Fruit fly (Drosophila melanogaster): Measurements from ENCODE around the gene CG43057.

Gene CG43057

DNA sequence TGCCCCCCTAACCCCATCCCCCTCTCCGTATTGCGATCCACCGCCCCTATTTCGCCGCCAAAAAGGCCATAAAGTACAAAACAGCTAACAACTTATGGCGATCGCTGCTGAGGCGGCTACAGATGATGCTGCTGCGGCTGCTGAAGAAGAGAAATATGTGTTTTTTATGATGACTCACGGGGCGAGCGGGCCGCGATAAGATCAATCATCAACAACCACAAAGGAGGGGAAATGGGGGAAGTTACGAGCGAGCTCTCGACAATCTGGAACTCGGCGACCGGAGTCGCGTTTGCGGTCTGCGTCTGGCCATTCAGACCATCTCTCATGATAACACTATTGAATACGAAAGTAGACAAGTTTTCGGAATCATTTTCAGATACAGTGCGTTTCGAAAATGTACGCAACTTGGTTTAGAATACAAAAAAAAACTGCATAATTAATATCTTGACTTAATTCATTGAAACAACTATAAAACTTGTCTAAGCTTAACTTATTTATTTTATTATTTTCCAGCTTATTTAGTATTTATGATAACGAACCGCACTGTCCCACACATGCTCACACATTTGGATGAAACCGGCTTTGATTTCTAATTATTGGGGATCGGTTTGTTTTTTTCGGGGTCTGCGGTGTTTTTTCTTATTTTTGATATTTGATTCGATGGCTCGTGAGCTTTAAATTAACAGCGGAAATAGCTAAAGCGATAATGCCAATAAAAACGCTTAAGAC lies 48.5 kb upstream of the CG43057 start (continued):
- TF ChIP-seq Nf-YA (GFP tag; IDR thresholded peaks at IDR 0.05) (peak; percentile 95), oc (tag; optimal IDR thresholded peaks at IDR 0.05) (peak; percentile 99), CG10321 (GFP tag; IDR thresholded peaks at IDR 0.05) (peak; percentile 73; the same call in 1 of the 2 replicates), seq (GFP tag; IDR thresholded peaks at IDR 0.05) (peak; percentile 97), CG18764 (GFP tag; optimal IDR thresholded peaks at IDR 0.05) (peak; percentile 91), gt (GFP tag; IDR thresholded peaks at IDR 0.05) (peak; percentile 83), pita (GFP tag; optimal IDR thresholded peaks at IDR 0.05) (no peak), zfh1 (GFP tag; IDR thresholded peaks at IDR 0.05) (peak; percentile 97), Atf3 (GFP tag; optimal IDR thresholded peaks at IDR 0.05) (peak; percentile 87), Sox100B (GFP tag; optimal IDR thresholded peaks at IDR 0.05) (peak; percentile 95), CG10274 (GFP tag; optimal IDR thresholded peaks at IDR 0.05) (peak; percentile 80), prd (optimal IDR thresholded peaks at IDR 0.05) (no peak), prd (GFP tag; IDR thresholded peaks at IDR 0.05) (peak; percentile 97), Taf1 (GFP tag; IDR thresholded peaks at IDR 0.05) (peak; percentile 94), CG3847 (GFP tag; IDR thresholded peaks at IDR 0.05) (peak; percentile 96), Dip2 (GFP tag; IDR thresholded peaks at IDR 0.05) (peak; percentile 17; the same call in 1 of the 2 replicates), CG4404 (GFP tag; IDR thresholded peaks at IDR 0.05) (peak; percentile 91), sqz (GFP tag; optimal IDR thresholded peaks at IDR 0.05) (peak; percentile 96), salm (tag; optimal IDR thresholded peaks at IDR 0.05) (peak; percentile 98), esg (GFP tag; conservative IDR thresholded peaks at IDR 0.05) (peak; percentile 96), Hr78 (GFP tag; optimal IDR thresholded peaks at IDR 0.05) (peak in 1 of 2 experiments; percentile 95), Mes4 (GFP tag; optimal IDR thresholded peaks at IDR 0.05) (peak; percentile 92), pros (GFP tag; optimal IDR thresholded peaks at IDR 0.05) (peak; percentile 75), otp (GFP tag; IDR thresholded peaks at IDR 0.05) (peak; percentile 96), CG7745 (tag; optimal IDR thresholded peaks at IDR 0.05) (peak; percentile 90), Blimp-1 (GFP tag; optimal IDR thresholded peaks at IDR 0.05) (peak; percentile 96), usp (GFP tag; optimal IDR thresholded peaks at IDR 0.05) (no peak), sd (tag; optimal IDR thresholded peaks at IDR 0.05) (peak; percentile 88), eyg (GFP tag; optimal IDR thresholded peaks at IDR 0.05) (peak; percentile 85), ATbp (GFP tag; optimal IDR thresholded peaks at IDR 0.05) (peak; percentile 95), row (GFP tag; IDR thresholded peaks at IDR 0.05) (peak; percentile 98), Eip74EF (GFP tag; optimal IDR thresholded peaks at IDR 0.05) (peak in 1 of 2 experiments; percentile 96), CG18476 (GFP tag; optimal IDR thresholded peaks at IDR 0.05) (peak; percentile 94), bab2 (GFP tag; optimal IDR thresholded peaks at IDR 0.05) (peak; percentile 90), amos (GFP tag; IDR thresholded peaks at IDR 0.05; ENCODE audit: partially characterized antibody) (no peak), so (GFP tag; IDR thresholded peaks at IDR 0.05) (peak; percentile 98), CG10267 (tag; optimal IDR thresholded peaks at IDR 0.05) (peak; percentile 92), slou (GFP tag; optimal IDR thresholded peaks at IDR 0.05) (peak; percentile 88), CG12942 (GFP tag; optimal IDR thresholded peaks at IDR 0.05) (peak; percentile 87), CG18262 (tag; optimal IDR thresholded peaks at IDR 0.05) (peak; percentile 97), Neu2 (GFP tag; optimal IDR thresholded peaks at IDR 0.05; ENCODE audit: borderline replicate concordance) (peak; percentile 16), CG17359 (tag; optimal IDR thresholded peaks at IDR 0.05) (peak; percentile 98), bcd (GFP tag; optimal IDR thresholded peaks at IDR 0.05) (peak; percentile 94), unpg (GFP tag; optimal IDR thresholded peaks at IDR 0.05) (peak; percentile 98), Six4 (GFP tag; optimal IDR thresholded peaks at IDR 0.05) (peak; percentile 95), fd102C (GFP tag; optimal IDR thresholded peaks at IDR 0.05) (no peak), wor (GFP tag; IDR thresholded peaks at IDR 0.05) (peak; percentile 94), hbn (GFP tag; IDR thresholded peaks at IDR 0.05; ENCODE audit: partially characterized antibody) (no peak), dimm (GFP tag; IDR thresholded peaks at IDR 0.05) (peak; percentile 94)

Data from whole organism, embryonic.